Worm (Caenorhabditis elegans) whole organism, L3 larva: ENCODE data around the gene pcp-1.

Experiments used
- R02D3.7 ChIP-seq: fragments of 150-350 bp; optimal IDR thresholded peaks from 2 replicates; lab custom pipeline; 2014; ENCODE audit warnings: missing biosample characterization, missing genetic modification characterization
- ZK546.5 ChIP-seq: sonication (generic microtip); optimal IDR thresholded peaks from 2 replicates; lab custom pipeline; 2017; ENCODE audit warnings: missing biosample characterization, missing genetic modification characterization
- aly-2 ChIP-seq: fragments of 150-350 bp; optimal IDR thresholded peaks from 2 replicates; lab custom pipeline; 2014; ENCODE audit warnings: missing biosample characterization, missing genetic modification characterization
- ceh-28 ChIP-seq: fragments of 150-350 bp; optimal IDR thresholded peaks from 2 replicates; lab custom pipeline; 2014; ENCODE audit warnings: missing biosample characterization, missing genetic modification reagents, missing genetic modification characterization
- ceh-9 ChIP-seq: sonication (generic microtip); optimal IDR thresholded peaks from 2 replicates; lab custom pipeline; 2018; ENCODE audit warnings: missing biosample characterization, missing genetic modification characterization
- daf-12 ChIP-seq: fragments of 150-350 bp; optimal IDR thresholded peaks from 2 replicates; lab custom pipeline; 2014; ENCODE audit warnings: missing biosample characterization, missing genetic modification reagents, missing genetic modification characterization
- egl-5 ChIP-seq: fragments of 150-350 bp; optimal IDR thresholded peaks from 2 replicates; lab custom pipeline; 2017; ENCODE audit warnings: missing biosample characterization, missing genetic modification reagents, missing genetic modification characterization, inconsistent platforms
- elt-3 ChIP-seq, 3 experiments: fragments of 150-350 bp in 1 of 3; sonication (generic microtip) in 2 of 3; optimal IDR thresholded peaks; 2 replicates in 2 of 3; 4 replicates in 1 of 3; lab custom pipeline; 2014 to 2017; ENCODE audit warnings: missing biosample characterization in 3 of 3, missing genetic modification characterization in 3 of 3
- fkh-10 ChIP-seq: sonication (generic microtip); optimal IDR thresholded peaks from 2 replicates; lab custom pipeline; 2017; ENCODE audit warnings: missing biosample characterization, missing genetic modification reagents, missing genetic modification characterization
- nfya-1 ChIP-seq: sonication (generic microtip); optimal IDR thresholded peaks from 2 replicates; lab custom pipeline; 2017; ENCODE audit warnings: missing genetic modification characterization, mild to moderate bottlenecking, missing compliant biosample characterization, antibody characterized with exemption, moderate library complexity; ENCODE audit not compliant: insufficient read depth
- nhr-11 ChIP-seq: fragments of 150-350 bp; optimal IDR thresholded peaks from 2 replicates; lab custom pipeline; 2014; ENCODE audit warnings: missing biosample characterization, missing genetic modification characterization
- nhr-28 ChIP-seq: fragments of 150-350 bp; optimal IDR thresholded peaks from 2 replicates; lab custom pipeline; 2014; ENCODE audit warnings: missing biosample characterization, missing genetic modification characterization
- nhr-43 ChIP-seq: sonication (generic microtip); optimal IDR thresholded peaks from 2 replicates; lab custom pipeline; 2016; ENCODE audit warnings: mild to moderate bottlenecking, missing genetic modification characterization, missing compliant biosample characterization; ENCODE audit not compliant: poor library complexity, severe bottlenecking
- pha-4 ChIP-seq: fragments of 150-350 bp; optimal IDR thresholded peaks from 2 replicates; lab custom pipeline; 2014; ENCODE audit warnings: missing biosample characterization, missing genetic modification reagents, missing genetic modification characterization
- pqm-1 ChIP-seq: fragments of 150-350 bp; optimal IDR thresholded peaks from 2 replicates; lab custom pipeline; 2017; ENCODE audit warnings: missing biosample characterization, missing genetic modification characterization, inconsistent platforms
- unc-39 ChIP-seq: sonication (generic microtip); optimal IDR thresholded peaks from 4 replicates; lab custom pipeline; 2017; ENCODE audit warnings: missing biosample characterization, missing genetic modification characterization
- unc-62 ChIP-seq: fragments of 150-350 bp; sonication (generic microtip); optimal IDR thresholded peaks from 4 replicates; lab custom pipeline; 2014; ENCODE audit warnings: missing biosample characterization, missing genetic modification reagents, missing genetic modification characterization

Gene pcp-1

ce11 chrIII:7792209-7792608, 33.5 kb downstream of the pcp-1 start:
- TF ChIP-seq nhr-28 (no peak), nfya-1 (peak; percentile 97), unc-39 (tag; lab: Kevin White, UChicago) (no peak)
- TF ChIP-seq, all 47 proteins: peak for 1

DNA sequence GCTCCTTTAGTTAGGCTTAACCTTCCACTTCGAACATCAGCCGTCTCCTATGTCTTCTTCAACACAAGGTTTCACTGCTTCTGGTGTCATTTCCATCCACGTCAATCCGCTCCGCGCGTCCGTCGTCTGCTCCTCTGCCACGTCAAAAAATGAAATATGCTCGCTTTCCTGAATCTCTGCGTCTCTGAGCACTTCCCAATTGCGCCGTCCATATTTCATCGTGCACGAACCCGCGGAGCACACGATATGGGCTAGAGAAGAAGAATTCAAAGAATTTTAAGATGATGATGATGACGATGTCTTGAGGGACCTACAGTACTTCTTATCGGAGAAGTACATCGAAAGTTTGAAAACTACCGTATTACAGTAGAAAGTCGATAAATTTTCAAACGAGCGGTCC, 34.3 kb downstream of the pcp-1 start:
- TF ChIP-seq nfya-1 (peak; percentile 20), aly-2 (tag; lab: Kevin White, UChicago) (no peak)
- TF ChIP-seq, all 47 proteins: peak for 1

DNA sequence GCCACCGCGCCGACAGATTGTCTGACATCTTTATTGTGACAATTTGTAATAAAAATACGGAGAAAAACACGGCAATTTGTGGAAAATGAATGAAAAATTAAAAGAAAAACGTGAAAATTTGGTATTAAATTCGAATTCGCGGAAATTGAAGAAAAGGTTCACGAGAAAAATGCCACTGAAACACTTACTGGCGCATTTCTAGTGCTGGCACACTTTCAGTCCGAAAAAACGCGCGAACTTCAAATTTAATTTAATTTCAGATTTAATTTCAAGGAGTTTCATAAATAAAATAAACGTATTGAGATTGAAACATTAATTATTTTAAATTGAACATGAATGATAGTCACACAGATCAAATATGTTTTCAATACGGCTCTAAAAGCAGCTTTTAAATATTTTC, 36.6 kb downstream of the pcp-1 start, which contains the start of gene cyk-7:
Gene cyk-7, minus strand, starts transcription at position 99 of the 400 bp plus-strand sequence.
- no peak for TF ChIP-seq pha-4 (tag; lab: Kevin White, UChicago)
- TF ChIP-seq R02D3.7 (tag; lab: Kevin White, UChicago) = no peak
- TF ChIP-seq ceh-9 (tag; lab: Kevin White, UChicago) = no peak
- TF ChIP-seq nhr-43 (tag; lab: Kevin White, UChicago) = no peak
- no peak for TF ChIP-seq nhr-11 (tag; lab: Kevin White, UChicago)
- TF ChIP-seq ZK546.5 (tag; lab: Kevin White, UChicago) = no peak
- TF ChIP-seq fkh-10 (GFP tag; lab: Kevin White, UChicago) = no peak

DNA sequence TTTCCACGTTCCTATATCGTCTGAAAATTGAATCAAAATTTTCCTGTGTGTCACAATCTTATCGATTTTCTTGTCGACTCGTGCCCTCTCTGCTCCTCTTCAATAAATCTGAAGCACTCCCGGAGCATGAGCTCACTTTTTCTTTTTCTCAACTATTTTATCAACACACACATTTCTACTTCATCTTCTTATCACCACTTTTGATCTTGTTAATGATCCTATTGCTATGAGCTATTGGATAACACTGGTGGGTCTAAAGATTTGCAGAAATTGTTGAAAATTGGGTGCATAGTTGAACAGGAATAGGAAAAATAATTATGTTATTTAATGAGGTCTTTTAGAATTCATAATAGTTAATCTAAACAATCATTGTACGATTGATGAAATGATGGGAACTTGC, 46.5 kb downstream of the pcp-1 start:
- TF ChIP-seq pha-4 (tag; lab: Kevin White, UChicago) (no peak), elt-3 (tag; optimal IDR thresholded peaks at IDR 0.05; lab: Kevin White, UChicago) (no peak), aly-2 (tag; lab: Kevin White, UChicago) (no peak), daf-12 (tag; lab: Kevin White, UChicago) (no peak), egl-5 (tag; lab: Kevin White, UChicago) (peak; percentile 98)

DNA sequence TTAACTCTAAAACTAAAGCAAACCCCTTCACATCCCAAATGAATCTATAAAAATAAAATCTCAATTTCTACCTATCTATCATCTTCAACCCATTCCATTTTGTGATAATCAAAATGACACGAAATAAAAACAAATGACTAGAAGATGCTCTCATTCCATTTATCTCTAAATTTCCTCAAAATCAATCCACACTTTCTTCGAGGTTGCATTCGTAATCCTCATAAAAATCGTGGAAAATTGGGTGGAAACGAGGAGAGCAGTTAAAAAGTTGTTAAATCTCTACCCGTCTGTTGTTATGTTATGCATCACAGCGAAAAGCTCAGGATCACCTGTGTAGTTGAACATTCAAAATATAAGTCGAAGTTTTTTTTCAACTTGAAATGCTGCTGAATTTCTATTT, 48.2 kb downstream of the pcp-1 start:
- TF ChIP-seq unc-62 (GFP tag; lab: Kevin White, UChicago) (no peak), egl-5 (tag; lab: Kevin White, UChicago) (peak; percentile 100), ceh-28 (tag; lab: Kevin White, UChicago) (no peak)

- peak; percentile 98 for TF ChIP-seq egl-5 (tag; lab: Kevin White, UChicago)
- TF ChIP-seq nfya-1 = peak; percentile 11
- TF ChIP-seq pqm-1 (tag; lab: Kevin White, UChicago) = no peak
Measured at ce11 chrIII:7809033-7809432, 50.3 kb downstream of the pcp-1 start.
